Fruit fly (Drosophila melanogaster): ENCODE results near the gene RfC3.

RfC3 gene

DNA sequence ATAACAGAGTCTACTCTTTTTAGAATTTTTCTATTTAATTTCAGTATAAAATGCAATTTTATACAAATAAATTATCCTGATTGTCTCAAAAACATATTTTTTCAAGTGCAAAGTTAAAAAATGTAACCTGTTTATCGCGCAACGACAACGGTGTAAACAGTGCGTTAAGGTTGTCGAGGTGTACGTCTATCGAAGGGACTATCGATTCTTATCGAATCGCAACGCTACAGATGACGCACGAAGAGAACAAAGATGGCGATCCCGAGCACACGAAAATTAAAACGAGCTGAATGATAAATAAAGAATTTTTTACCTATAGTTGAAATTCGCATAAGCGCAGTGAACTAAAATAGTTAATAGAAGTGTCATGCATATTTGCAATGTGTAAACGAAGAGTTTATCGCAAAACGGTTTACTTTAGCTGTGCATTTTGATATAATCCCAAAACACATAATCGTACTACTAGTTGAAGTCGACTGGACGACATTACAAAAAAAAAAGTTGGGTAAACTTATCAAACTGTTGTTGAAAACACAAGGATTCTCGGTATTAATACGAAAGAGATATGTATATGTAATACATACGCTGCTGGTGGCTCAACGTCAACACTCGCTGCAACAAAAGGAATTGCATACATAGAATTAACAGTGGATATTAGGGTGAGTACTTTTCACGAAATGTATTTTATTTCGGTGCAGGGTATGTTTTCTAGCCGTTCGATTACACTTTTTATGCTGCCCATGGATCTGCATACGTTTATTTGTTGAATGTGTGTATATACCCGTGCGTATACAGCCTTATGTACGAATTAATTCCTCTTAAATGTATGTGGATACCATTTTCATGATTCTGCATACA is 30.9 kb upstream of the RfC3 start, which contains the start of gene da:
Gene da (plus strand): TSS at position 237 of the 858 bp plus-strand sequence.
- peak; percentile 31 for TF ChIP-seq CG17806 (tag; optimal IDR thresholded peaks at IDR 0.05)
- TF ChIP-seq Pif1A (GFP tag; optimal IDR thresholded peaks at IDR 0.05), result peak; percentile 45
- peak; percentile 41 for TF ChIP-seq Snoo (tag; optimal IDR thresholded peaks at IDR 0.05)
- TF ChIP-seq CG15710 (tag; optimal IDR thresholded peaks at IDR 0.05), result peak; percentile 39
- no peak for TF ChIP-seq CG14655 (GFP tag; optimal IDR thresholded peaks at IDR 0.05)
- TF ChIP-seq rn (GFP tag; IDR thresholded peaks at IDR 0.05), result no peak
- no peak for TF ChIP-seq CG13204 (GFP tag; optimal IDR thresholded peaks at IDR 0.05)
- peak; percentile 32 for TF ChIP-seq CG9948 (tag; optimal IDR thresholded peaks at IDR 0.05)
- no peak for TF ChIP-seq fd96Ca (GFP tag; IDR thresholded peaks at IDR 0.05)
- TF ChIP-seq Pif1B (GFP tag; optimal IDR thresholded peaks at IDR 0.05), result no peak
- no peak for TF ChIP-seq CG10348 (GFP tag; IDR thresholded peaks at IDR 0.05)
- peak; percentile 31 for TF ChIP-seq CG8159 (tag; optimal IDR thresholded peaks at IDR 0.05)
- peak; percentile 17 for TF ChIP-seq CG34367 (tag; optimal IDR thresholded peaks at IDR 0.05)
- peak; percentile 61; the same call in 1 of the 2 replicates for TF ChIP-seq CG32121 (GFP tag; IDR thresholded peaks at IDR 0.05)
- peak; percentile 67 for TF ChIP-seq Ets98B (GFP tag; IDR thresholded peaks at IDR 0.05)
- peak; percentile 28 for TF ChIP-seq CG12605 (GFP tag; IDR thresholded peaks at IDR 0.05)
- TF ChIP-seq CG4496 (GFP tag; IDR thresholded peaks at IDR 0.05), result peak; percentile 65; the same call in 2 of the 3 replicates
- TF ChIP-seq gl (tag; optimal IDR thresholded peaks at IDR 0.05), result no peak
- TF ChIP-seq EcR (GFP tag; optimal IDR thresholded peaks at IDR 0.05), result no peak
- TF ChIP-seq D1 (tag; optimal IDR thresholded peaks at IDR 0.05), result peak; percentile 72
- TF ChIP-seq CG8301 (tag; optimal IDR thresholded peaks at IDR 0.05), result peak; percentile 16

DNA sequence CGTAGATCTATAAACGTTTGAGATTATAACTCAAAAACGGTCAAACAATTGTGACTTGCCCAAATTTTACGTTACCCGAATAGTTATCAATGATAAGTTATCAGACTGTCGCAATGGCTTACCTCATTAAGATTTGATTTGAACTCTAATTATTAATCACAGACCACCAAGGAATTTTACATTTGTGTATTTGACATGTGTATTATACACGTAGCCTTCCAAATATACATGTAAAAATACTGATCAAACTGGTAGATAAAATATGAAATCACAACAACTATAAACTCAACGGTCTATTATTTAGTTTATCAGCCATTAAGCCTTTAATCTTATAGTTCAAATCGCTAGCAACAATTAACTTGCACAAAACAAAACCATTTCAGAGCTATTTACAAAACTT is 25.5 kb upstream of the RfC3 start:
- TF ChIP-seq fd96Ca (GFP tag; IDR thresholded peaks at IDR 0.05), result no peak
- no peak for TF ChIP-seq CG4496 (GFP tag; IDR thresholded peaks at IDR 0.05)
- no peak for TF ChIP-seq D1 (tag; optimal IDR thresholded peaks at IDR 0.05)
- no peak for TF ChIP-seq CG15710 (tag; optimal IDR thresholded peaks at IDR 0.05)
- no peak for TF ChIP-seq Ets98B (GFP tag; IDR thresholded peaks at IDR 0.05)
- no peak for TF ChIP-seq CG32121 (GFP tag; IDR thresholded peaks at IDR 0.05)
- no peak for TF ChIP-seq rn (GFP tag; IDR thresholded peaks at IDR 0.05)
- TF ChIP-seq CG8301 (tag; optimal IDR thresholded peaks at IDR 0.05), result no peak
- TF ChIP-seq CG14655 (GFP tag; optimal IDR thresholded peaks at IDR 0.05), result no peak
- TF ChIP-seq Pif1B (GFP tag; optimal IDR thresholded peaks at IDR 0.05), result no peak
- no peak for TF ChIP-seq Snoo (tag; optimal IDR thresholded peaks at IDR 0.05)

DNA sequence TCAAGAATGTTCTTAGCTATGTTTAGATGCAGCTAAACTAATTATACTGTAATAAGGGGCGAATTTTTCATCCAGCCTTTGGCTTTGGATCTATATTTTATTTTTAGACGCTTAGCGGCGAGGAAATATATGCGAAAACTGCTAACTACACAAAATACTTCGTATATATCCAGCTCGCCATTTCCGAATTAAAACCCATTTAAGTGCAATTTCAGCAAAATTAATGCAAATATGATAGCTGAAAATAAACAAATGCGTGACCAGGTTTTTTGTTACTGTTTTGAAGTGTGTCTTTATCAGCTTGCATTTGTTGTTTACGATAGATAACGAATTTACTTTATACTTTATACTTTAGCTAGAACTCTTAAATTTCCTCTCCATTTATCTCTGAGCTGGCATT is 24.0 kb upstream of the RfC3 start:
- TF ChIP-seq CG13204 (GFP tag; optimal IDR thresholded peaks at IDR 0.05), result no peak
- TF ChIP-seq CG10348 (GFP tag; IDR thresholded peaks at IDR 0.05), result no peak
- TF ChIP-seq CG14655 (GFP tag; optimal IDR thresholded peaks at IDR 0.05), result no peak
- no peak for TF ChIP-seq CG34367 (tag; optimal IDR thresholded peaks at IDR 0.05)
- no peak for TF ChIP-seq CG15710 (tag; optimal IDR thresholded peaks at IDR 0.05)
- no peak for TF ChIP-seq CG12605 (GFP tag; IDR thresholded peaks at IDR 0.05)
- no peak for TF ChIP-seq Snoo (tag; optimal IDR thresholded peaks at IDR 0.05)
- no peak for TF ChIP-seq fd96Ca (GFP tag; IDR thresholded peaks at IDR 0.05)
- TF ChIP-seq CG9948 (tag; optimal IDR thresholded peaks at IDR 0.05), result no peak
- TF ChIP-seq rn (GFP tag; IDR thresholded peaks at IDR 0.05), result no peak
- no peak for TF ChIP-seq D1 (tag; optimal IDR thresholded peaks at IDR 0.05)
- TF ChIP-seq Pif1A (GFP tag; optimal IDR thresholded peaks at IDR 0.05), result no peak
- no peak for TF ChIP-seq CG8159 (tag; optimal IDR thresholded peaks at IDR 0.05)
- no peak for TF ChIP-seq CG17806 (tag; optimal IDR thresholded peaks at IDR 0.05)
- no peak for TF ChIP-seq gl (tag; optimal IDR thresholded peaks at IDR 0.05)

DNA sequence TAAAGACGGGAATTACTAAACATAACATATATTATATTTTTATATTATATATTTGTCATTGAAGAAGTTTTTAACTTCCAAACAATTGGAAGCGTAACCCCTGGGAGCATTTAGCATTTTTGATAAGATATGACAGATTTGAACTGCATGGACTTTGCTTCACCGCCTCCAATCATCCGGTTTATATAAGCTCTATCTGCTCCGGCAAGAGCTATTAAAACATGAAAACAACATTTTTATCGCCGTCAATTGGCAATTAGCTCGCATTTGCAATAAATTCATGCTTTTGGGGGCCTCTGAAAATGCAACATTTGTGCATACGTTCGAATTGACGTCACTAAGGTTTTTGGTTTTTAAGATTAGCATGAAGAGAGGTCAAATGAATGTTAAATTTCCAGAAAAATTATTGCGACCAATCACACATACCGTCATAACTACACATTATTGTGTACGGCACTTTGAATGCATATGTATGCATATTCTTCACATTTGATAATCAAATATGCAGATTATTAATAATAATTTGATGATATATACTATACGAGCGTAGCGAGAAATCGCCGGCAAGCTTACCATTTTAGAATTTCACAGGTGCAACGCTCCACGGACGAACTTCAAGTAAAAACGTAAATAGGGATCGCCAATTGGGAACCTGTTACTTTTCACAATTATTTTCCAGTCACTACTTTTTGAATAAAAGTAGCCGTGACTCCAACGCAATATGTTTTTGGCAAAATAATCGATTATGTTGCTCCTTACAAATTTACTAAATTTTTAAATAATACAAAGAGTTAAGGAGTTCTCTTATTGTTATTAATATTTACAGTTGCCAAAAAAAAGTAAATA is 23.1 kb upstream of the RfC3 start, which contains the start of gene Mdh1:
Gene Mdh1 (minus strand): TSS at position 691 of the 846 bp plus-strand sequence.
- TF ChIP-seq CG15710 (tag; optimal IDR thresholded peaks at IDR 0.05) (no peak), EcR (GFP tag; optimal IDR thresholded peaks at IDR 0.05) (peak; percentile 20), CG8301 (tag; optimal IDR thresholded peaks at IDR 0.05) (no peak)

DNA sequence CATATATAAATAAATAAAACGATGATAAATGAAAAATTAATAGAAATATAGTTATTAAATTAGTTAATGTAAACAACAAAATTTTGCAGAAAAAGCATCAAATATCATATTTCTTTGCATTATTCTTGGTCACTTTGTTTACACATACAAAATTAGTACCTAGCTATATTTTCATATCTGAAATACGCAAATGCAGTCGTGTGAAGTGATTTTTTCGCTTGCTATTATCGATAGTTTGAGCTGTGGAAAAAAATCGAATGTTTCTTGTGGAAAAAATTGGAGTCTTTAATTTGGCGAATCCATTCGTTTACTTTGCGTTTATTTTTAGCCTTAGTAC is 22.5 kb upstream of the RfC3 start, which contains the start of gene Cnot4:
Gene Cnot4 (plus strand): TSS at position 229 of the 337 bp plus-strand sequence.
- TF ChIP-seq gl (tag; optimal IDR thresholded peaks at IDR 0.05), result no peak
- TF ChIP-seq D1 (tag; optimal IDR thresholded peaks at IDR 0.05), result no peak
- no peak for TF ChIP-seq CG8301 (tag; optimal IDR thresholded peaks at IDR 0.05)
- TF ChIP-seq CG32121 (GFP tag; IDR thresholded peaks at IDR 0.05), result no peak
- no peak for TF ChIP-seq CG14655 (GFP tag; optimal IDR thresholded peaks at IDR 0.05)
- no peak for TF ChIP-seq CG15710 (tag; optimal IDR thresholded peaks at IDR 0.05)
- no peak for TF ChIP-seq Ets98B (GFP tag; IDR thresholded peaks at IDR 0.05)
